Fruit fly (Drosophila melanogaster): ENCODE measurements around the gene Hsc20.
A peak's percentile ranks its signal among the peaks of the same experiment; 100 is the strongest.

Hsc20 gene

DNA sequence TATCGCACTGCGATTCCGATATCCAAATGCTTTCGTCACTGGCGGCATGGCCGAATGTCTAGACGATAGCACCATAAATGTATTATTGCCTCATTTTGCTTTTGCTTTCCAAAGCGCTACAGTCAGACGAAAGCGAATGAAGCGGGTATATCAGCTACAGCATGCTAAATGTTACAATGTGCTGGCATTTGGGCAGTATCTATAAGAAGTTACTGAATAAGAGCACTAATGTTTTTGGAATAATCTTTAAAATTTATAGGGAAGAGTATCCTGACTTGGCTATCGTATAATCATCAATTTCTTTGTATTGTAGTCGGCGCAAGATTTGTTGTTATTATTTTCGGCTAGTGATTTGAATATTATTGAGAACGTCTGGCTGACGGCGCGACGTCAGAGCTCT, 29.7 kb upstream of the Hsc20 start (continued):
- TF ChIP-seq Dref (GFP tag; IDR thresholded peaks at IDR 0.05), result no peak
- TF ChIP-seq CG4404 (GFP tag; IDR thresholded peaks at IDR 0.05), result peak; percentile 53
- TF ChIP-seq CkIIα-i1 (GFP tag; IDR thresholded peaks at IDR 0.05), result peak; percentile 75; the same call in 1 of the 2 replicates
- peak; percentile 72 for TF ChIP-seq maf-S (GFP tag; optimal IDR thresholded peaks at IDR 0.05)
- no peak for TF ChIP-seq CG6272 (GFP tag; IDR thresholded peaks at IDR 0.05)
- TF ChIP-seq zfh2 (GFP tag; optimal IDR thresholded peaks at IDR 0.05), result peak; percentile 81
- TF ChIP-seq CG1602 (GFP tag; optimal IDR thresholded peaks at IDR 0.05), result peak; percentile 59
- peak; percentile 79 for TF ChIP-seq Dip3 (GFP tag; optimal IDR thresholded peaks at IDR 0.05)
- TF ChIP-seq run (tag; optimal IDR thresholded peaks at IDR 0.05), result peak; percentile 16
- no peak for TF ChIP-seq CG4360 (GFP tag; IDR thresholded peaks at IDR 0.05)
- peak; percentile 81 for TF ChIP-seq wdn (GFP tag; IDR thresholded peaks at IDR 0.05)
- peak; percentile 26 for TF ChIP-seq Usf (GFP tag; optimal IDR thresholded peaks at IDR 0.05)
- peak; percentile 60 for TF ChIP-seq mirr (GFP tag; optimal IDR thresholded peaks at IDR 0.05)
- TF ChIP-seq ewg (GFP tag; optimal IDR thresholded peaks at IDR 0.05), result peak; percentile 46
- peak; percentile 35 for TF ChIP-seq CG3163 (GFP tag; optimal IDR thresholded peaks at IDR 0.05)
- TF ChIP-seq CG8944 (GFP tag; optimal IDR thresholded peaks at IDR 0.05), result peak; percentile 77
- TF ChIP-seq tup (GFP tag; optimal IDR thresholded peaks at IDR 0.05), result peak; percentile 32
- peak; percentile 90 for TF ChIP-seq lmd (GFP tag; IDR thresholded peaks at IDR 0.05)
- TF ChIP-seq MBD-R2 (GFP tag; IDR thresholded peaks at IDR 0.05), result peak; percentile 76; the same call in 1 of the 2 replicates
- TF ChIP-seq Rfx (GFP tag; IDR thresholded peaks at IDR 0.05), result peak; percentile 96
- TF ChIP-seq CG10267 (tag; optimal IDR thresholded peaks at IDR 0.05), result peak; percentile 43
- TF ChIP-seq pfk (GFP tag; optimal IDR thresholded peaks at IDR 0.05), result no peak
- peak; percentile 77 for TF ChIP-seq Oaz (GFP tag; IDR thresholded peaks at IDR 0.05)
- TF ChIP-seq CG33557 (GFP tag; optimal IDR thresholded peaks at IDR 0.05), result no peak
- peak; percentile 76 for TF ChIP-seq CG15514 (GFP tag; optimal IDR thresholded peaks at IDR 0.05)
- peak; percentile 67 for TF ChIP-seq CG1792 (GFP tag; optimal IDR thresholded peaks at IDR 0.05)
- no peak for TF ChIP-seq CG2129 (GFP tag; IDR thresholded peaks at IDR 0.05; ENCODE audit: partially characterized antibody)
- TF ChIP-seq CG2199 (GFP tag; IDR thresholded peaks at IDR 0.05), result no peak
- TF ChIP-seq Lim3 (GFP tag; IDR thresholded peaks at IDR 0.05), result peak; percentile 69; the same call in 1 of the 2 replicates
- TF ChIP-seq CoRest (tag; optimal IDR thresholded peaks at IDR 0.05), result peak; percentile 78
- TF ChIP-seq Dek (tag; optimal IDR thresholded peaks at IDR 0.05), result peak; percentile 81
- TF ChIP-seq exex (tag; optimal IDR thresholded peaks at IDR 0.05), result peak; percentile 64
- peak; percentile 68 for TF ChIP-seq phol (tag; optimal IDR thresholded peaks at IDR 0.05)
- TF ChIP-seq sens (GFP tag), result peak; percentile 94
- TF ChIP-seq al (GFP tag; IDR thresholded peaks at IDR 0.05), result peak; percentile 77
- TF ChIP-seq zen (tag; optimal IDR thresholded peaks at IDR 0.05), result no peak
- TF ChIP-seq crp (GFP tag; optimal IDR thresholded peaks at IDR 0.05), result peak in 1 of 2 experiments; percentile 8
- TF ChIP-seq abd-A (tag; optimal IDR thresholded peaks at IDR 0.05), result peak; percentile 36
- no peak for TF ChIP-seq HLHmδ (GFP tag; optimal IDR thresholded peaks at IDR 0.05)
- 0 out of 2 replicates have a peak, but pooled peaks have one; percentile 34 for TF ChIP-seq CG17612 (GFP tag; IDR thresholded peaks at IDR 0.05)
- peak in 1 of 2 experiments; percentile 51 for TF ChIP-seq bsh (GFP tag; optimal IDR thresholded peaks at IDR 0.05)
- peak; percentile 62 for TF ChIP-seq MTF-1 (GFP tag; optimal IDR thresholded peaks at IDR 0.05; ENCODE audit: borderline replicate concordance)
- TF ChIP-seq CG13123 (GFP tag; optimal IDR thresholded peaks at IDR 0.05), result no peak
- TF ChIP-seq cas (GFP tag; IDR thresholded peaks at IDR 0.05), result peak; percentile 65; the same call in 1 of the 2 replicates
- peak; percentile 47 for TF ChIP-seq CG6854 (GFP tag; optimal IDR thresholded peaks at IDR 0.05)
- peak; percentile 64; the same call in 1 of the 2 replicates for TF ChIP-seq ap (GFP tag; IDR thresholded peaks at IDR 0.05)
- TF ChIP-seq CG6689 (GFP tag; IDR thresholded peaks at IDR 0.05), result peak; percentile 81
- peak; percentile 76 for TF ChIP-seq CG7357 (GFP tag; IDR thresholded peaks at IDR 0.05)
- peak; percentile 25 for TF ChIP-seq CG7987 (GFP tag; optimal IDR thresholded peaks at IDR 0.05)
- TF ChIP-seq CG15269 (tag; optimal IDR thresholded peaks at IDR 0.05), result peak; percentile 85
- peak; percentile 66 for TF ChIP-seq CG12155 (GFP tag; optimal IDR thresholded peaks at IDR 0.05)

All from whole organism, embryonic.